Worm (Caenorhabditis elegans) whole organism, young adult: ENCODE measurements around the gene fipp-1.
A peak's percentile ranks its signal among the peaks of the same experiment; 100 is the strongest.

ENCODE experiments used
- C17E4.6 ChIP-seq: fragments of 200-800 bp; sonication (Bioruptor generic); IDR thresholded peaks from 2 replicates; pipeline ENCODE4 v1.3.6; 2022; ENCODE audit warnings: missing genetic modification reagents, missing genetic modification characterization, missing compliant biosample characterization
- D2030.7 ChIP-seq: fragments of 200-800 bp; sonication (Bioruptor generic); IDR thresholded peaks from 2 replicates; pipeline ENCODE4 v1.3.6; 2022; ENCODE audit warnings: missing genetic modification reagents, missing genetic modification characterization, missing compliant biosample characterization
- F23B12.7 ChIP-seq: sonication (generic microtip); optimal IDR thresholded peaks from 2 replicates; lab custom pipeline; 2017; ENCODE audit warnings: missing genetic modification characterization, mild to moderate bottlenecking, missing compliant biosample characterization, antibody characterized with exemption, moderate library complexity; ENCODE audit not compliant: insufficient read depth
- F37B4.10 ChIP-seq: fragments of 200-800 bp; sonication (Bioruptor generic); IDR thresholded peaks from 2 replicates; pipeline ENCODE4 v1.3.6; 2022; ENCODE audit warnings: missing genetic modification characterization, missing compliant biosample characterization
- F49E8.2 ChIP-seq: sonication (generic microtip); optimal IDR thresholded peaks from 3 replicates; lab custom pipeline; 2017; ENCODE audit warnings: missing genetic modification characterization, mild to moderate bottlenecking, missing compliant biosample characterization, antibody characterized with exemption, moderate library complexity; ENCODE audit not compliant: insufficient read depth
- F52B5.7 ChIP-seq: sonication (generic microtip); optimal IDR thresholded peaks from 2 replicates; lab custom pipeline; 2016; ENCODE audit warnings: mild to moderate bottlenecking, missing genetic modification characterization, missing compliant biosample characterization
- F57A8.1 ChIP-seq: fragments of 200-800 bp; sonication (Bioruptor generic); optimal IDR thresholded peaks from 2 replicates; lab custom pipeline; 2018; ENCODE audit warnings: mild to moderate bottlenecking, missing genetic modification characterization, moderate library complexity, missing compliant biosample characterization
- Y53F4B.3 ChIP-seq: fragments of 200-800 bp; sonication (Bioruptor generic); IDR thresholded peaks from 2 replicates; pipeline ENCODE4 v1.3.6; 2022; ENCODE audit warnings: missing genetic modification reagents, missing genetic modification characterization, missing compliant biosample characterization
- Y56A3A.18 ChIP-seq: fragments of 200-800 bp; sonication (Bioruptor generic); IDR thresholded peaks from 2 replicates; pipeline ENCODE4 v1.3.6; 2022; ENCODE audit warnings: missing genetic modification reagents, missing genetic modification characterization, missing compliant biosample characterization
- Y95B8A.8 ChIP-seq: fragments of 200-800 bp; sonication (Bioruptor generic); IDR thresholded peaks from 2 replicates; pipeline ENCODE4 v1.3.6; 2022; ENCODE audit warnings: missing genetic modification reagents, missing genetic modification characterization, missing compliant biosample characterization
- akir-1 ChIP-seq: fragments of 200-800 bp; sonication (Bioruptor generic); optimal IDR thresholded peaks from 2 replicates; lab custom pipeline; 2018; ENCODE audit warnings: mild to moderate bottlenecking, missing genetic modification characterization, moderate library complexity, missing compliant biosample characterization
- aptf-2 ChIP-seq: fragments of 200-800 bp; sonication (Bioruptor generic); conservative IDR thresholded peaks from 2 replicates; pipeline ENCODE4 v1.3.6; 2022; ENCODE audit warnings: missing genetic modification reagents, missing genetic modification characterization, missing compliant biosample characterization
- attf-3 ChIP-seq: fragments of 200-800 bp; sonication (Bioruptor generic); conservative IDR thresholded peaks from 2 replicates; pipeline ENCODE4 v1.3.6; 2022; ENCODE audit warnings: missing genetic modification reagents, missing genetic modification characterization, missing compliant biosample characterization
- cebp-2 ChIP-seq: fragments of 200-800 bp; sonication (Bioruptor generic); IDR thresholded peaks from 2 replicates; pipeline ENCODE4 v1.3.6; 2022; ENCODE audit warnings: missing genetic modification characterization, missing compliant biosample characterization
- ceh-91 ChIP-seq: fragments of 200-800 bp; sonication (Bioruptor generic); IDR thresholded peaks from 2 replicates; pipeline ENCODE4 v1.3.6; 2022; ENCODE audit warnings: missing genetic modification reagents, missing genetic modification characterization, missing compliant biosample characterization
- chd-7 ChIP-seq: sonication (generic microtip); optimal IDR thresholded peaks from 2 replicates; lab custom pipeline; 2016; ENCODE audit warnings: mild to moderate bottlenecking, missing genetic modification characterization, moderate library complexity, missing compliant biosample characterization
- dox-1 ChIP-seq: fragments of 200-800 bp; sonication (Bioruptor generic); IDR thresholded peaks from 2 replicates; pipeline ENCODE4 v1.3.6; 2022; ENCODE audit warnings: missing genetic modification reagents, missing genetic modification characterization, missing compliant biosample characterization
- ekl-4 ChIP-seq: fragments of 200-800 bp; sonication (Bioruptor generic); IDR thresholded peaks from 2 replicates; pipeline ENCODE4 v1.3.6; 2022; ENCODE audit warnings: missing genetic modification reagents, missing genetic modification characterization, missing compliant biosample characterization
- fkh-3 ChIP-seq: sonication (generic microtip); optimal IDR thresholded peaks from 2 replicates; lab custom pipeline; 2016; ENCODE audit warnings: mild to moderate bottlenecking, missing genetic modification characterization, missing compliant biosample characterization
- gei-17 ChIP-seq: fragments of 200-800 bp; sonication (Bioruptor generic); optimal IDR thresholded peaks from 2 replicates; lab custom pipeline; 2018; ENCODE audit warnings: mild to moderate bottlenecking, missing genetic modification characterization, missing compliant biosample characterization
- him-1 ChIP-seq: sonication (generic microtip); optimal IDR thresholded peaks from 2 replicates; lab custom pipeline; 2016; ENCODE audit warnings: missing genotype, missing genetic modification reagents, missing genetic modification characterization, missing compliant biosample characterization
- hlh-26 ChIP-seq: fragments of 200-800 bp; sonication (Bioruptor generic); conservative IDR thresholded peaks from 2 replicates; pipeline ENCODE4 v1.3.6; 2022; ENCODE audit warnings: missing genetic modification reagents, missing genetic modification characterization, missing compliant biosample characterization
- hmg-1.2 ChIP-seq: fragments of 200-800 bp; sonication (Bioruptor generic); IDR thresholded peaks from 2 replicates; pipeline ENCODE4 v1.3.6; 2022; ENCODE audit warnings: missing genetic modification reagents, missing genetic modification characterization, missing compliant biosample characterization
- hsf-1 ChIP-seq: fragments of 200-800 bp; sonication (Bioruptor generic); IDR thresholded peaks from 2 replicates; pipeline ENCODE4 v1.3.6; 2022; ENCODE audit warnings: missing genetic modification reagents, missing genetic modification characterization, missing compliant biosample characterization
- lin-26 ChIP-seq: fragments of 200-800 bp; sonication (Bioruptor generic); IDR thresholded peaks from 2 replicates; pipeline ENCODE4 v1.3.6; 2022; ENCODE audit warnings: missing genetic modification reagents, missing genetic modification characterization, missing compliant biosample characterization
- lin-35 ChIP-seq, 3 experiments: fragments of 150-350 bp in 2 of 3; sonication (generic microtip) in 1 of 3; optimal IDR thresholded peaks; 2 replicates each; lab custom pipeline; 2014 to 2018; ENCODE audit warnings: missing biosample characterization in 3 of 3, missing genetic modification characterization in 3 of 3, missing genetic modification reagents in 3 of 3
- madf-6 ChIP-seq: fragments of 200-800 bp; sonication (Bioruptor generic); IDR thresholded peaks from 2 replicates; pipeline ENCODE4 v1.3.6; 2022; ENCODE audit warnings: missing genetic modification reagents, missing genetic modification characterization, missing compliant biosample characterization
- nhr-179 ChIP-seq: sonication (generic microtip); optimal IDR thresholded peaks from 2 replicates; lab custom pipeline; 2016; ENCODE audit warnings: mild to moderate bottlenecking, missing genetic modification characterization, missing compliant biosample characterization
- pbrm-1 ChIP-seq: fragments of 200-800 bp; sonication (Bioruptor generic); IDR thresholded peaks from 2 replicates; pipeline ENCODE4 v1.3.6; 2022; ENCODE audit warnings: missing genetic modification reagents, missing genetic modification characterization, missing compliant biosample characterization
- pha-4 ChIP-seq: fragments of 150-350 bp; sonication (generic microtip); optimal IDR thresholded peaks from 2 replicates; lab custom pipeline; 2014; ENCODE audit warnings: missing biosample characterization, missing genetic modification reagents, missing genetic modification characterization
- rcor-1 ChIP-seq: fragments of 200-800 bp; sonication (Bioruptor generic); IDR thresholded peaks from 2 replicates; pipeline ENCODE4 v1.3.6; 2022; ENCODE audit warnings: missing genetic modification reagents, missing genetic modification characterization, missing compliant biosample characterization
- sdz-38 ChIP-seq: sonication (generic microtip); optimal IDR thresholded peaks from 2 replicates; lab custom pipeline; 2016; ENCODE audit warnings: missing genotype, missing genetic modification characterization, missing compliant biosample characterization
- sea-2 ChIP-seq: fragments of 200-800 bp; sonication (Bioruptor generic); IDR thresholded peaks from 2 replicates; pipeline ENCODE4 v1.3.6; 2022; ENCODE audit warnings: missing genetic modification characterization, missing compliant biosample characterization
- snpc-1.3 ChIP-seq: sonication (generic microtip); optimal IDR thresholded peaks from 2 replicates; lab custom pipeline; 2017; ENCODE audit warnings: missing genetic modification characterization, mild to moderate bottlenecking, missing compliant biosample characterization, antibody characterized with exemption, moderate library complexity, missing genotype, missing genetic modification reagents; ENCODE audit not compliant: insufficient read depth
- snpc-3.4 ChIP-seq: sonication (generic microtip); optimal IDR thresholded peaks from 2 replicates; lab custom pipeline; 2017; ENCODE audit warnings: missing genetic modification characterization, mild to moderate bottlenecking, missing compliant biosample characterization, antibody characterized with exemption, moderate library complexity, missing genotype, missing genetic modification reagents
- sptf-2 ChIP-seq: fragments of 200-800 bp; sonication (Bioruptor generic); optimal IDR thresholded peaks from 2 replicates; lab custom pipeline; 2018; ENCODE audit warnings: mild to moderate bottlenecking, missing genetic modification characterization, missing compliant biosample characterization
- tbx-9 ChIP-seq: sonication (generic microtip); optimal IDR thresholded peaks from 2 replicates; lab custom pipeline; 2016; ENCODE audit warnings: borderline replicate concordance, missing genetic modification characterization, inconsistent platforms, missing compliant biosample characterization
- unc-62 ChIP-seq: fragments of 150-350 bp; optimal IDR thresholded peaks from 2 replicates; lab custom pipeline; 2014; ENCODE audit warnings: missing biosample characterization, missing genetic modification reagents, missing genetic modification characterization
- zfh-2 ChIP-seq: fragments of 200-800 bp; sonication (Bioruptor generic); conservative IDR thresholded peaks from 2 replicates; pipeline ENCODE4 v1.3.6; 2022; ENCODE audit warnings: missing genetic modification reagents, missing genetic modification characterization, missing compliant biosample characterization
- zim-3 ChIP-seq: sonication (generic microtip); optimal IDR thresholded peaks from 2 replicates; lab custom pipeline; 2017; ENCODE audit warnings: mild to moderate bottlenecking, missing genetic modification characterization, moderate library complexity, missing compliant biosample characterization
- ztf-28 ChIP-seq: fragments of 200-800 bp; sonication (Bioruptor generic); IDR thresholded peaks from 2 replicates; pipeline ENCODE4 v1.3.6; 2022; ENCODE audit warnings: missing genetic modification reagents, missing genetic modification characterization, missing compliant biosample characterization

fipp-1 gene

ce11 chrV:4375807-4376564, 4.4 kb downstream of the fipp-1 start, which contains the start of gene F32D1.7 (continued):
- TF ChIP-seq sea-2 (GFP tag; lab: Robert Waterston, UW): no peak
- TF ChIP-seq snpc-1.3: peak; percentile 36
- no peak for TF ChIP-seq F57A8.1
- no peak for TF ChIP-seq attf-3 (GFP tag; lab: Robert Waterston, UW)
- no peak for TF ChIP-seq F52B5.7 (tag; lab: Kevin White, UChicago)
- peak; percentile 99 for TF ChIP-seq madf-6 (GFP tag; lab: Robert Waterston, UW)
- peak; percentile 69 for TF ChIP-seq zfh-2 (GFP tag; lab: Robert Waterston, UW)
- no peak for TF ChIP-seq ztf-28 (GFP tag; lab: Robert Waterston, UW)
- no peak for TF ChIP-seq pha-4 (tag; lab: Kevin White, UChicago)
- TF ChIP-seq Y53F4B.3 (GFP tag; lab: Robert Waterston, UW): no peak
- TF ChIP-seq C17E4.6 (GFP tag; lab: Robert Waterston, UW): no peak
- TF ChIP-seq F37B4.10 (GFP tag; lab: Robert Waterston, UW): no peak
- TF ChIP-seq Y56A3A.18 (GFP tag; lab: Robert Waterston, UW): no peak
- TF ChIP-seq hlh-26 (GFP tag; lab: Robert Waterston, UW): no peak
- TF ChIP-seq gei-17: no peak
- TF ChIP-seq ceh-91 (GFP tag; lab: Robert Waterston, UW): peak; percentile 91
- TF ChIP-seq dox-1: peak; percentile 61
- no peak for TF ChIP-seq pbrm-1 (GFP tag; lab: Robert Waterston, UW)
- no peak for TF ChIP-seq lin-26
- peak; percentile 66 for TF ChIP-seq rcor-1 (GFP tag; lab: Robert Waterston, UW)
- no peak for TF ChIP-seq F23B12.7 (tag; lab: Kevin White, UChicago)
- peak in 1 of 3 experiments; percentile 12 for TF ChIP-seq lin-35 (GFP tag; optimal IDR thresholded peaks at IDR 0.05; lab: Kevin White, UChicago)
- TF ChIP-seq zim-3 (tag; lab: Kevin White, UChicago): no peak
- no peak for TF ChIP-seq ekl-4 (GFP tag; lab: Robert Waterston, UW)
- no peak for TF ChIP-seq unc-62 (GFP tag; lab: Kevin White, UChicago)
- TF ChIP-seq Y95B8A.8 (GFP tag; lab: Robert Waterston, UW): 0 out of 2 replicates have a peak, but pooled peaks have one; percentile 49
- TF ChIP-seq F49E8.2: peak; percentile 62
- TF ChIP-seq sdz-38 (tag; lab: Kevin White, UChicago): no peak
- TF ChIP-seq him-1: peak; percentile 34
- no peak for TF ChIP-seq cebp-2 (GFP tag; lab: Robert Waterston, UW)
- no peak for TF ChIP-seq aptf-2 (GFP tag; lab: Robert Waterston, UW)
- TF ChIP-seq D2030.7 (GFP tag; lab: Robert Waterston, UW): peak; percentile 87
- TF ChIP-seq tbx-9 (tag; lab: Kevin White, UChicago): no peak
- TF ChIP-seq fkh-3 (tag; lab: Kevin White, UChicago): no peak
- TF ChIP-seq snpc-3.4: peak; percentile 70
- TF ChIP-seq chd-7 (tag; lab: Kevin White, UChicago): no peak
- no peak for TF ChIP-seq nhr-179 (tag; lab: Kevin White, UChicago)
- TF ChIP-seq, all 124 proteins: peak for 24

ce11 chrV:4377622-4378021, 6.0 kb downstream of the fipp-1 start, which contains the start of gene F32D1.8:
F32D1.8 (minus strand) TSS chrV:4377722.
- no peak for TF ChIP-seq hsf-1 (GFP tag; lab: Robert Waterston, UW)
- no peak for TF ChIP-seq akir-1 (GFP tag; lab: Kevin White, UChicago)
- TF ChIP-seq hmg-1.2 (GFP tag; lab: Robert Waterston, UW): no peak
- no peak for TF ChIP-seq Y56A3A.18 (GFP tag; lab: Robert Waterston, UW)
- no peak for TF ChIP-seq sptf-2 (GFP tag; lab: Kevin White, UChicago)
